Fruit fly (Drosophila melanogaster): ENCODE measurements around the gene CG17207.
A peak's percentile ranks its signal among the peaks of the same experiment; 100 is the strongest.

CG17207 gene

DNA sequence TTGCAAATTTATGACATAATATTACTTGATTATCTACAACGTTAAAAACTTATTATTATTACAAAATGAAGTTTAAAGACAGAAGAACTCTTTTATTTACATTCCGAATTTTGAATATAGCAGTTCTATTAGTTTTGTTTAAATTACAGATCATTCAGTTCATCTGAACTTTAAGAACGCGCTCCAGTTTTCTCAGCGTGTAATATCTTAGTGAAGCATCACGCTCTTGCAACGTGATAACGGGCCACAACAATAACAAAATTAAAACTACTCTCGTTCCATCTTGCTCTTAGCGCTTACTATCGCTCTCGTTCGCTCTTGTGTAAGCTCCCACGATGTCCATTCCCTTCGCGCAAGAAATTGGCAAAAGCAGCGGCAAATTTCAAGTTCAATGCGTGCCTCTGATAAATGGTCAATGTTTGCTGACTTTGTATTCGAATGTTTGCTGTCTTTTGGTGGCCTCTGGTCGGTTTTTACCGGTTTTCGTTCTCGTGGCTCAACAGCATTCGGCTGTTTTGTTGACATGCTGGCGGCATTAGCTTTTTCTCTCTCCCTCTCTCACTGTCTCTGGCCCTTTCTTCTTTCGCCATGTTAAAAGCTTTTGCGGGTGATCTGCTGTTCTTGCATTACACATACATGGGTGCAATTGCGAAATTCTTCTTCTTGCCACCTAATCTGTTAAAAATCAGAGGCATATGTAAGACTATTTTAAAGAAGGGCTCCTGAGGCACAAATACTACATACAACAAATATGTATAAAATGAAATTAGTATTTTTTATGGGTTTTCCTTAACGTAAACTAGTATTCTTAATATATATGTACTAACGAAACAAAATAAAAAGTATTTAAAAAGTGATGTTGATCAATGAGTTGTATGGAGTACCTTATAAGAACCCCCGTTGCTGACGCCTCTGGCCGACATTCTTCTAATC, 3.9 kb upstream of the CG17207 start (continued):
- no peak for TF ChIP-seq CrebA (GFP tag; optimal IDR thresholded peaks at IDR 0.05; ENCODE audit: borderline replicate concordance)
- TF ChIP-seq dl (GFP tag; optimal IDR thresholded peaks at IDR 0.05; ENCODE audit: insufficient read depth in 1 of 2, partially characterized antibody in 2 of 2) = no peak
- TF ChIP-seq Hr78 (GFP tag; optimal IDR thresholded peaks at IDR 0.05) = no peak
- TF ChIP-seq brk (GFP tag; optimal IDR thresholded peaks at IDR 0.05) = peak; percentile 78
- no peak for TF ChIP-seq Abd-B (GFP tag; optimal IDR thresholded peaks at IDR 0.05)
- peak; percentile 77 for TF ChIP-seq fru (GFP tag; optimal IDR thresholded peaks at IDR 0.05)
- no peak for TF ChIP-seq lola (GFP tag; optimal IDR thresholded peaks at IDR 0.05)
- TF ChIP-seq sage (GFP tag; optimal IDR thresholded peaks at IDR 0.05) = no peak
- TF ChIP-seq br (GFP tag; optimal IDR thresholded peaks at IDR 0.05) = peak; percentile 64
- TF ChIP-seq Vsx2 (GFP tag; optimal IDR thresholded peaks at IDR 0.05; ENCODE audit: partially characterized antibody) = no peak
- no peak for TF ChIP-seq N (GFP tag; optimal IDR thresholded peaks at IDR 0.05)

DNA sequence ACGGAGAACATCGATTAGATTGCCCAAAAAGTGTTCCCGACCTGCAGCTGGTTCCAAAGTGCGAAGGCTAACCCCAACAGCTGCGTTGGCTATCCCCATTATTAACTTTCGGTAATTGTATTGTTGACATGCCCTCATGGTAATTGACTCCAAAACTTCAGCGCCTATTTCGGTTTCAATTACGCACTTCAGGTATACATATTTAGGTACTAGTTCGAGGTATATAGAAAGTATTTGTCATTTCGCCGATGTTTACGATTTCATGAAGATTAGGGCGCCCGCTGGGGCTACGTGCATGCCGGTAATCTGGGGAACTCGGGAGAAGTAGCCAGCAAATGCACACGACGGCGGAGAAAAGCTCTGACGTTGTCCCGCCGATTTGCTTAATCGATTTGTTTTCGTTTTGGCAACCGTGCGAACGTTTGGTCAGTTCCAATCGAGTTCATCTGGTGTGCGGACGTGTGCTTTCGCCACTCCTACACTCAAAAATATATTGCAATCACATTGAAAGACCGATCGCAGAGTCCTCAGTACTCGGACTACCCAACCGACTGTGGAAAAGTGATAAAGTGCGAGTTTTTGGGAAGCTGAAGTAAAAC, 2.2 kb upstream of the CG17207 start:
- TF ChIP-seq Dif (GFP tag; optimal IDR thresholded peaks at IDR 0.05; ENCODE audit: partially characterized antibody) (peak; percentile 11), Rel (GFP tag; optimal IDR thresholded peaks at IDR 0.05) (no peak), Rel (tag; optimal IDR thresholded peaks at IDR 0.05) (peak; percentile 95), woc (GFP tag; optimal IDR thresholded peaks at IDR 0.05) (peak; percentile 19), sage (GFP tag; optimal IDR thresholded peaks at IDR 0.05) (no peak), brk (GFP tag; optimal IDR thresholded peaks at IDR 0.05) (no peak), GATAd (GFP tag; optimal IDR thresholded peaks at IDR 0.05) (no peak), Sp1 (GFP tag; optimal IDR thresholded peaks at IDR 0.05) (peak; percentile 31), N (GFP tag; optimal IDR thresholded peaks at IDR 0.05) (no peak), usp (GFP tag; optimal IDR thresholded peaks at IDR 0.05) (no peak), Jra (GFP tag; optimal IDR thresholded peaks at IDR 0.05) (no peak), fru (GFP tag; optimal IDR thresholded peaks at IDR 0.05) (peak; percentile 20), dmrt93B (GFP tag; optimal IDR thresholded peaks at IDR 0.05) (no peak), rgr (GFP tag; optimal IDR thresholded peaks at IDR 0.05) (peak; percentile 60), Hr78 (GFP tag; optimal IDR thresholded peaks at IDR 0.05) (no peak), br (GFP tag; optimal IDR thresholded peaks at IDR 0.05) (no peak), Mio (GFP tag; optimal IDR thresholded peaks at IDR 0.05) (no peak), pan (optimal IDR thresholded peaks at IDR 0.05) (no peak), Myc (optimal IDR thresholded peaks at IDR 0.05) (no peak), CG32264 (GFP tag; optimal IDR thresholded peaks at IDR 0.05) (no peak), h (GFP tag; optimal IDR thresholded peaks at IDR 0.05) (peak; percentile 63), CG9705 (GFP tag; optimal IDR thresholded peaks at IDR 0.05) (no peak), foxo (GFP tag; optimal IDR thresholded peaks at IDR 0.05) (peak in 1 of 2 experiments; percentile 16), Hnf4 (GFP tag; optimal IDR thresholded peaks at IDR 0.05) (peak; percentile 1), Hr83 (GFP tag; optimal IDR thresholded peaks at IDR 0.05; ENCODE audit: poor library complexity, severe bottlenecking) (peak; percentile 55), Vsx2 (GFP tag; optimal IDR thresholded peaks at IDR 0.05; ENCODE audit: partially characterized antibody) (no peak)

DNA sequence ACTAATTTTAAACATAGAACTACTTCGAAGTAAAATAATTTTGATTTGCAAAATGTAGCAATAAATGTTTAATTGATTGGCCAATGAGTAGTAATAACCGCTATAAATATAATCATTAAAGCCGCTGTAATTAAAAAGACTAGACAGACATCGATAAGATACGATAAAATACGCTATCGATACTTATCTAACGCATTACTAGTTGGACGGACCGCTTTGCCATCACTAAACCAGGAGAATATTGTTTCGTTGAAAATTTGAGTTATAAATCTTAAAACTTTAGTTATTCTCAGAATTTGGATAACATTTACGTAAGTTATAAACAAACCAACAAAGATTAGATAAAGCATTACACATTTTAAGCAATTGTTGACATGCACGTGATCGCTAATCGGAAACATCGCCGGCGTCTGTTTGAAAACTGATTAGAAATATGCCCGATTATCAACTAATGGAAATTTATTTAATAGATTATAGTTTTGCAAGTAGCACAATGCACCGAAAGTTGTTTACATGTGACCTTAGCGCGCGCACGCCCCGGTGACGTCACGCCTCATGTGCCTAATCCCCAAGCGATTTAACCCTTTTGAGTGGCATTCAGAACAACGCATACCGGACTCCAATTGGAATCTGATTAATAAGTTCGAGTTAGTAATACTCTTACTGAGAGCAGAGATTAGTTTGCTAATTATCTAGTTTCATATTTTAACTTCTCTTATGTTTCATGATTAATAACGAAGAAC, 633 bp upstream of the CG17207 start, which contains the start of gene Desat1:
Desat1 (plus strand) TSS at position 200 of the 743 bp plus-strand sequence.
- TF ChIP-seq ey (GFP tag; optimal IDR thresholded peaks at IDR 0.05) (no peak), Sp1 (GFP tag; optimal IDR thresholded peaks at IDR 0.05) (no peak), pan (optimal IDR thresholded peaks at IDR 0.05) (no peak), sage (GFP tag; optimal IDR thresholded peaks at IDR 0.05) (no peak), fru (GFP tag; optimal IDR thresholded peaks at IDR 0.05) (no peak), usp (GFP tag; optimal IDR thresholded peaks at IDR 0.05) (no peak), Jra (GFP tag; optimal IDR thresholded peaks at IDR 0.05) (peak; percentile 34), h (GFP tag; optimal IDR thresholded peaks at IDR 0.05) (no peak), GATAd (GFP tag; optimal IDR thresholded peaks at IDR 0.05) (no peak), OdsH (GFP tag; optimal IDR thresholded peaks at IDR 0.05) (no peak), Rel (GFP tag; optimal IDR thresholded peaks at IDR 0.05) (no peak), Rel (tag; optimal IDR thresholded peaks at IDR 0.05) (no peak), Dif (GFP tag; optimal IDR thresholded peaks at IDR 0.05; ENCODE audit: partially characterized antibody) (no peak), Myc (optimal IDR thresholded peaks at IDR 0.05) (no peak), Dfd (GFP tag; optimal IDR thresholded peaks at IDR 0.05) (no peak), Hr83 (GFP tag; optimal IDR thresholded peaks at IDR 0.05; ENCODE audit: poor library complexity, severe bottlenecking) (no peak), Abd-B (GFP tag; optimal IDR thresholded peaks at IDR 0.05) (no peak), Hnf4 (GFP tag; optimal IDR thresholded peaks at IDR 0.05) (no peak), N (GFP tag; optimal IDR thresholded peaks at IDR 0.05) (no peak), woc (GFP tag; optimal IDR thresholded peaks at IDR 0.05) (peak; percentile 32), jim (GFP tag; optimal IDR thresholded peaks at IDR 0.05) (no peak), tai (GFP tag; optimal IDR thresholded peaks at IDR 0.05) (no peak), dl (GFP tag; optimal IDR thresholded peaks at IDR 0.05; ENCODE audit: insufficient read depth in 1 of 2, partially characterized antibody in 2 of 2) (no peak), Hr78 (GFP tag; optimal IDR thresholded peaks at IDR 0.05) (no peak), br (GFP tag; optimal IDR thresholded peaks at IDR 0.05) (no peak), CG9705 (GFP tag; optimal IDR thresholded peaks at IDR 0.05) (no peak), dsf (GFP tag; optimal IDR thresholded peaks at IDR 0.05; ENCODE audit: borderline replicate concordance) (peak; percentile 34)

Data from whole organism, wandering third instar larva.